Worm (Caenorhabditis elegans) whole organism, mixed stage, embryonic: ENCODE data around the gene ZC262.4.
"Not testable (repeated sequence)": the region's sequence is repeated elsewhere in the genome, so short reads cannot be mapped to it uniquely, and the experiment has no call there.

Source experiments
- M03D4.4 ChIP-seq: sonication (generic microtip); optimal IDR thresholded peaks from 2 replicates; lab custom pipeline; 2017; ENCODE audit warnings: mild to moderate bottlenecking, missing genetic modification characterization, missing compliant biosample characterization
- blmp-1 ChIP-seq: fragments of 150-350 bp; optimal IDR thresholded peaks from 2 replicates; lab custom pipeline; 2014; ENCODE audit warnings: missing biosample characterization, missing genetic modification characterization
- ceh-39 ChIP-seq: fragments of 150-350 bp; optimal IDR thresholded peaks from 2 replicates; lab custom pipeline; 2014; ENCODE audit warnings: missing biosample characterization, missing genetic modification characterization
- ceh-43 ChIP-seq: fragments of 200-800 bp; sonication (Bioruptor generic); optimal IDR thresholded peaks from 2 replicates; lab custom pipeline; 2018; ENCODE audit warnings: mild to moderate bottlenecking, missing genetic modification characterization, moderate library complexity, missing compliant biosample characterization
- ces-1 ChIP-seq: fragments of 150-350 bp; optimal IDR thresholded peaks from 2 replicates; lab custom pipeline; 2014; ENCODE audit warnings: missing biosample characterization, missing genetic modification reagents, missing genetic modification characterization
- cnd-1 ChIP-seq: fragments of 200-800 bp; sonication (Bioruptor generic); optimal IDR thresholded peaks from 2 replicates; lab custom pipeline; 2018; ENCODE audit warnings: mild to moderate bottlenecking, missing genetic modification characterization, missing compliant biosample characterization
- elt-1 ChIP-seq: sonication (generic microtip); optimal IDR thresholded peaks from 2 replicates; lab custom pipeline; 2017; ENCODE audit warnings: missing genetic modification characterization, mild to moderate bottlenecking, missing compliant biosample characterization, antibody characterized with exemption, moderate library complexity, borderline replicate concordance; ENCODE audit not compliant: insufficient read depth
- elt-3 ChIP-seq: fragments of 150-350 bp; optimal IDR thresholded peaks from 2 replicates; lab custom pipeline; 2014; ENCODE audit warnings: missing biosample characterization, missing genetic modification characterization
- ham-2 ChIP-seq: fragments of 200-800 bp; sonication (Bioruptor generic); optimal IDR thresholded peaks from 2 replicates; lab custom pipeline; 2018; ENCODE audit warnings: mild to moderate bottlenecking, missing genetic modification characterization, missing compliant biosample characterization
- hlh-1 ChIP-seq: fragments of 150-350 bp; optimal IDR thresholded peaks from 2 replicates; lab custom pipeline; 2014; ENCODE audit warnings: missing biosample characterization, missing genetic modification reagents, missing genetic modification characterization
- lin-32 ChIP-seq: fragments of 200-800 bp; sonication (Bioruptor generic); optimal IDR thresholded peaks from 2 replicates; lab custom pipeline; 2018; ENCODE audit warnings: mild to moderate bottlenecking, missing genetic modification characterization, missing compliant biosample characterization
- lsy-2 ChIP-seq: fragments of 150-350 bp; optimal IDR thresholded peaks from 2 replicates; lab custom pipeline; 2014; ENCODE audit warnings: missing biosample characterization, missing genetic modification characterization
- mep-1 ChIP-seq: fragments of 150-350 bp; optimal IDR thresholded peaks from 2 replicates; lab custom pipeline; 2017; ENCODE audit warnings: missing biosample characterization, missing genetic modification reagents, missing genetic modification characterization, inconsistent platforms
- mls-2 ChIP-seq: sonication (generic microtip); optimal IDR thresholded peaks from 2 replicates; lab custom pipeline; 2016; ENCODE audit warnings: mild to moderate bottlenecking, missing genetic modification characterization, moderate library complexity, missing compliant biosample characterization
- nhr-2 ChIP-seq: fragments of 150-350 bp; optimal IDR thresholded peaks from 2 replicates; lab custom pipeline; 2014; ENCODE audit warnings: missing biosample characterization, missing genetic modification characterization
- nhr-237 ChIP-seq: fragments of 150-350 bp; optimal IDR thresholded peaks from 2 replicates; lab custom pipeline; 2014; ENCODE audit warnings: missing biosample characterization, missing genetic modification characterization
- nhr-76 ChIP-seq: sonication (generic microtip); optimal IDR thresholded peaks from 2 replicates; lab custom pipeline; 2017; ENCODE audit warnings: missing biosample characterization, missing genetic modification characterization
- pha-4 ChIP-seq: fragments of 150-350 bp; optimal IDR thresholded peaks from 2 replicates; lab custom pipeline; 2018; ENCODE audit warnings: missing biosample characterization, missing genetic modification reagents, missing genetic modification characterization
- sem-2 ChIP-seq: fragments of 200-800 bp; sonication (Bioruptor generic); optimal IDR thresholded peaks from 2 replicates; lab custom pipeline; 2018; ENCODE audit warnings: mild to moderate bottlenecking, missing genetic modification characterization, missing compliant biosample characterization
- snpc-4 ChIP-seq: fragments of 150-350 bp; optimal IDR thresholded peaks from 2 replicates; lab custom pipeline; 2014; ENCODE audit warnings: missing biosample characterization, missing genetic modification characterization
- sptf-1 ChIP-seq: sonication (generic microtip); optimal IDR thresholded peaks from 2 replicates; lab custom pipeline; 2017; ENCODE audit warnings: mild to moderate bottlenecking, missing genetic modification characterization, moderate library complexity, missing compliant biosample characterization
- tbx-8 ChIP-seq: fragments of 200-800 bp; sonication (Bioruptor generic); optimal IDR thresholded peaks from 2 replicates; lab custom pipeline; 2018; ENCODE audit warnings: mild to moderate bottlenecking, missing genetic modification characterization, moderate library complexity, missing compliant biosample characterization
- unc-120 ChIP-seq: sonication (generic microtip); optimal IDR thresholded peaks from 2 replicates; lab custom pipeline; 2017; ENCODE audit warnings: missing genetic modification characterization, missing compliant biosample characterization; ENCODE audit not compliant: poor library complexity, severe bottlenecking
- unc-62 ChIP-seq: fragments of 150-350 bp; optimal IDR thresholded peaks from 2 replicates; lab custom pipeline; 2014; ENCODE audit warnings: missing biosample characterization, missing genetic modification reagents, missing genetic modification characterization
- ztf-11 ChIP-seq: fragments of 150-350 bp; optimal IDR thresholded peaks from 2 replicates; lab custom pipeline; 2014; ENCODE audit warnings: missing biosample characterization, missing genetic modification characterization

Gene ZC262.4

DNA sequence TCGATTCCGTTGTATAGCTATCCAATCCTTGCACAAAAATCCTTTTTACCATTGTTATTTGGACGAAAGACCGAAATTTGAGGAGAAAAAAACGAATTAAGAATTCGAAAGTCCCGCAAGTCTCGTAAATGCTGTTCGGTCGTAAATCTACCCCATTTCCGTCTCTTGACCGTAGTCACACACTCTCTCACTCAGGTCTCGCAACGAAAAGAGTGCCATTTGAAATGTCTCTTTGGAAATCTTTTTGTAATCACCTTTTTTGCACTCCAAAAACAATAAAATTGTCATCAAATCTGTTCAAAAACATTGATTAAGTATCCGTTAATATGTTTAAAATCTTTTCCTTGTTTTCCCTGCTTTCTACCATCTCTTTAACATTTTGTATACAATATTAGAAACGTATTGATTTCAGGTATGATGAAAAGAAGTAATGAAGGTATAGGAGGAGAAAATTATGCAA is 23.9 kb upstream of the ZC262.4 start, which contains the start of the genes R05D3.8 and rfp-1 (continued):
- TF ChIP-seq M03D4.4 (tag; lab: Kevin White, UChicago) (no peak), pha-4 (tag; lab: Kevin White, UChicago) (peak; percentile 51), sem-2 (GFP tag; lab: Kevin White, UChicago) (no peak), ceh-43 (no peak), blmp-1 (no peak), mls-2 (tag; lab: Kevin White, UChicago) (no peak)

DNA sequence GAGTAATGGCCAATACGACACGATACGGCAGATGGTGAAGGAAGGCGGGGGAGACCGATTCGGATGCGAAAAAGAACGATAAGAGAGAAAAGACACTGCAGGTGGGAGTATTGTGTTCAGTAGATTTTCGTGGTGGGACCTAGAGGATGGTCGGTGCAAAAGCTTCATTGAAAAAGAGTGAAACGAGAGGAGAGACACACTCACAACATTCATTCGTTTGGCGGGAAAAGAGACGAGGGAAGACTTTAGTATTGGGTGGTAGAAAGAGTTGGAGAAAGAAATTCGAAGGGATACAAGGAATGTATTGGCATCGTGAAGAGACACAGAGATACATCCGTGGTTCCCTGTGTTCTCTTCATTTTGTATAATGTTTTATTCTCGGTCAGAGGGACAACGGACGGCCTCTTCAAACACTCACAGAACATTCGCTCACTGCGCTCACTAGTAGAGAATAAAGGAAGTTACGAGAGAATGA is 22.1 kb upstream of the ZC262.4 start:
- peak; percentile 35 for TF ChIP-seq lsy-2 (tag; lab: Kevin White, UChicago)
- TF ChIP-seq tbx-8 (GFP tag; lab: Kevin White, UChicago): no peak
- TF ChIP-seq mep-1 (tag; lab: Kevin White, UChicago): peak; percentile 48
- peak; percentile 62 for TF ChIP-seq mls-2 (tag; lab: Kevin White, UChicago)
- peak; percentile 64 for TF ChIP-seq unc-120 (tag; lab: Kevin White, UChicago)
- peak; percentile 47 for TF ChIP-seq lin-32 (GFP tag; lab: Kevin White, UChicago)
- peak; percentile 28 for TF ChIP-seq nhr-237 (tag; lab: Kevin White, UChicago)
- TF ChIP-seq cnd-1 (tag; lab: Kevin White, UChicago): peak; percentile 78
- TF ChIP-seq ces-1 (GFP tag; lab: Kevin White, UChicago): peak; percentile 68
- TF ChIP-seq snpc-4 (tag; lab: Kevin White, UChicago): no peak
- TF ChIP-seq pha-4 (tag; lab: Kevin White, UChicago): peak; percentile 33
- peak; percentile 71 for TF ChIP-seq unc-62
- TF ChIP-seq M03D4.4 (tag; lab: Kevin White, UChicago): peak; percentile 31
- TF ChIP-seq hlh-1: peak; percentile 70
- TF ChIP-seq sem-2 (GFP tag; lab: Kevin White, UChicago): no peak
- TF ChIP-seq ztf-11 (tag; lab: Kevin White, UChicago): no peak
- TF ChIP-seq, all 35 proteins: peak for 12

DNA sequence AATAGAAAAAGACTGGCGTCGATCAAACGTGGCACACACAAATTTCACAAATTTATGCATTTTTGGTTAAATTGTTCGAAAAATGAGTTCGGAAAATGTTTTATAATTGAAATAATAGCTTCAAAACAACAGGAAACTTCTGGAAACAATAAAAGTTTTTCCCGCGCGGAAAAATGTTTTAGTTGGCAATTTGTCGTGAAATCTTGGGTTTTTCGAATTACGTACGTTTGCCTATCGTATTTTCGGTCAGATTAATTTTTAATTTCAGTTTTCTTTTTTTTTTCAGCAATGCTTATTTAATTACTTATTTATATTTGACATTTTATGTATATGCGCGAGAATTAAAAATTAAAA is 21.1 kb upstream of the ZC262.4 start:
- TF ChIP-seq sptf-1 (no peak), sem-2 (GFP tag; lab: Kevin White, UChicago) (no peak)

DNA sequence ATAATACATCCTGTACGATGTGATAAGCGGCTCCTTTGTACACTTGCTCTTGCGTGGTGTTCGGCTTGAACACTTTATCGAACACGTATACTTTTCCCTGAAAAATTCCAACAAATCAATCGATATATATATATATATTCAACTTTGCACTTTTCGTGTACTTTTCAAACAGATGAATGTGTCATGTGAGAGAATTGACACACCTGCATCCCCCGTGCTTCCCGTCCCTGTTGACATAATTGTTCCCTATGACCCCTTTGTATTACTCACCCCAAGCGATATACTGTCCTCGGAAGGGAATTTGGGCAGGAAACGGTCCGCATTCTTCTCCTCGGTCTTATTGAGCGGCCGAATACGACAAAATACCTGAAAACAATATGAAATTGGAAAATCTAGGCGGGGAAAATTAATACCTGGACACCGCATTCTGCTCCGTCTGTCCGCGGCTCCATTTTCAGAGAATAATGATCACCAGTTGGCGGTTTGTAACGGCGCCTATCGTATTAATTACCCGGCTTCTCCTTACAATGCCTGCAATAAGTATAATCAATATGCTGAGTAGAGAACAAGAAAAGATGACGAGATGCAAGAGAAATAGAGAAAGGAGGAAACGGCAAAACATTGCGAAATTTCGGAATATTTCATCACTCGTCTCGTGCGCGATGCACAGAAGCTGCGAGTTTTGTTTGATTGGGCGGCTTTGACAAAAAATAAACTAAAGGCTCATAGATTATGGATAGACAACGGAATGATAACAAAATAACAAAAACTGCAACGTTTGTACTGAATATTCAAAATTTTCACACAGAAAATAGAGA is 20.5 kb upstream of the ZC262.4 start, which contains the start of gene unc-116:
Gene unc-116 (minus strand): TSS at position 531 of the 818 bp plus-strand sequence.
- no peak for TF ChIP-seq ceh-43
- TF ChIP-seq lsy-2 (tag; lab: Kevin White, UChicago): no peak
- TF ChIP-seq pha-4 (tag; lab: Kevin White, UChicago): peak; percentile 78
- TF ChIP-seq ceh-39 (tag; lab: Kevin White, UChicago): no peak
- TF ChIP-seq ham-2 (GFP tag; lab: Kevin White, UChicago): peak; percentile 11
- peak; percentile 69 for TF ChIP-seq nhr-237 (tag; lab: Kevin White, UChicago)
- peak; percentile 50 for TF ChIP-seq ces-1 (GFP tag; lab: Kevin White, UChicago)
- peak; percentile 13 for TF ChIP-seq elt-3 (tag; lab: Kevin White, UChicago)

DNA sequence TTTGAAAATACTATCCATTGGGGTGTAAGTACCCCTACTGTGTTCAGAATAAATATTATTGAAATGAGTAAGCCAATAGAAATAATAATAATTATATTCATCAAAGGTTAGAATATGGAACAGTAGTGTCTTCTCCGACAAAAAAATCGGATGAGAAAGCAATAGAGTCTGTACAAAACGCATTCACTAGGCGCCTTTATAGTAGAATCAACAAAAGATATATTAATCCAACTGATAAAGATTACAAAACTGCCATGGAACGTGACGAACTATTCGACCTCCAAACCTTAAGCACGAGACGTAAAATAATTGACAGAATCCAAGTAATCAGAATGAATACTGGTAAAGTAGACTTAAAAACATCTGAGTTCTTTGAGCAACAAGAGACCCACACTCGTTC is 13.5 kb upstream of the ZC262.4 start, which contains the start of gene clc-29:
Gene clc-29 (minus strand): TSS at position 101 of the 400 bp plus-strand sequence.
- TF ChIP-seq lin-32 (GFP tag; lab: Kevin White, UChicago); hlh-1; pha-4 (tag; lab: Kevin White, UChicago): not testable (repeated sequence)

DNA sequence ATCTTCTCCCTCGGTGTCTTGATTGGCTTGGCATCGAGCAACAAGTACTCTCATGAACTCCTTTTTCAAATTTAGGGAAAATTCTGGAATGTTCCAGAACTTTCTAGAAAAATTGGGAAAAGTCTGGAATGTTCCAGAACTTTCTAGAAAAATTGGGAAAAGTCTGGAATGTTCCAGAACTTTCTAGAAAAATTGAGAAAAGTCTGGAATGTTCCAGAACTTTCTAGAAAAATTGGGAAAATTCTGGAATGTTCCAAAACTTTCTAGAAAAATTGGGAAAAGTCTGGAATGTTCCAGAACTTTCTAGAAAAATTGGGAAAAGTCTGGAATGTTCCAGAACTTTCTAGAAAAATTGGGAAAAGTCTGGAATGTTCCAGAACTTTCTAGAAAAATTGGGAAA is 10.0 kb upstream of the ZC262.4 start, which contains the start of gene ZC262.7:
Gene ZC262.7 (minus strand): TSS at position 54 of the 400 bp plus-strand sequence.
- not testable (repeated sequence) for TF ChIP-seq nhr-76, nhr-2, elt-1 (tag; lab: Kevin White, UChicago)
